Fruit fly (Drosophila melanogaster): ENCODE results near the gene CG9813.

Gene CG9813

dm6 chr3R:13400902-13401721 is 21.5 kb upstream of the CG9813 start (continued):
- TF ChIP-seq CG30020 (tag; optimal IDR thresholded peaks at IDR 0.05) (peak; percentile 69), CG13123 (GFP tag; optimal IDR thresholded peaks at IDR 0.05) (peak; percentile 65), fd96Cb (tag; optimal IDR thresholded peaks at IDR 0.05) (peak; percentile 88), Sox102F (GFP tag; optimal IDR thresholded peaks at IDR 0.05) (peak; percentile 92), CG7357 (GFP tag; IDR thresholded peaks at IDR 0.05) (peak; percentile 72; the same call in 2 of the 3 replicates), sim (GFP tag; IDR thresholded peaks at IDR 0.05) (peak; percentile 79), CG34422 (GFP tag; IDR thresholded peaks at IDR 0.05) (peak; percentile 85), zfh2 (GFP tag; optimal IDR thresholded peaks at IDR 0.05) (peak; percentile 86), HLH4C (GFP tag; IDR thresholded peaks at IDR 0.05; ENCODE audit: partially characterized antibody) (no peak), Antp (GFP tag; optimal IDR thresholded peaks at IDR 0.05) (peak; percentile 88), CG12299 (tag; optimal IDR thresholded peaks at IDR 0.05) (peak; percentile 70), CG10431 (GFP tag; optimal IDR thresholded peaks at IDR 0.05) (peak; percentile 76), jigr1 (GFP tag; IDR thresholded peaks at IDR 0.05) (peak; percentile 68; the same call in 2 of the 3 replicates), vnd (GFP tag; IDR thresholded peaks at IDR 0.05; ENCODE audit: partially characterized antibody) (no peak), Dbx (GFP tag; IDR thresholded peaks at IDR 0.05) (peak; percentile 42; the same call in 1 of the 3 replicates), CG12071 (GFP tag; optimal IDR thresholded peaks at IDR 0.05) (peak; percentile 75), fd3F (GFP tag; optimal IDR thresholded peaks at IDR 0.05) (peak; percentile 80), CG13296 (GFP tag; optimal IDR thresholded peaks at IDR 0.05) (peak; percentile 84), sqz (GFP tag; optimal IDR thresholded peaks at IDR 0.05) (peak; percentile 53), kay (GFP tag; optimal IDR thresholded peaks at IDR 0.05) (peak; percentile 69), CG11723 (GFP tag; optimal IDR thresholded peaks at IDR 0.05) (peak; percentile 85), CG2202 (tag; optimal IDR thresholded peaks at IDR 0.05) (peak; percentile 89), tgo (GFP tag; IDR thresholded peaks at IDR 0.05) (peak; percentile 88), HLH54F (GFP tag; optimal IDR thresholded peaks at IDR 0.05) (peak; percentile 86), CG9797 (GFP tag; optimal IDR thresholded peaks at IDR 0.05) (no peak), CG10543 (GFP tag; optimal IDR thresholded peaks at IDR 0.05) (peak; percentile 53), Dip3 (GFP tag; optimal IDR thresholded peaks at IDR 0.05) (peak; percentile 84), tna (GFP tag; IDR thresholded peaks at IDR 0.05; ENCODE audit: partially characterized antibody) (no peak), ewg (GFP tag; optimal IDR thresholded peaks at IDR 0.05) (peak; percentile 84), sna (GFP tag; IDR thresholded peaks at IDR 0.05; ENCODE audit: partially characterized antibody) (no peak; the same call in 1 of the 2 replicates), Hr39 (optimal IDR thresholded peaks at IDR 0.05) (no peak), CG5180 (GFP tag; optimal IDR thresholded peaks at IDR 0.05) (peak; percentile 72), psq (GFP tag; optimal IDR thresholded peaks at IDR 0.05) (peak; percentile 74), slp2 (GFP tag; optimal IDR thresholded peaks at IDR 0.05) (peak; percentile 77), Dad (GFP tag; optimal IDR thresholded peaks at IDR 0.05) (peak; percentile 84), CG5245 (GFP tag; optimal IDR thresholded peaks at IDR 0.05) (peak; percentile 61), gfzf (GFP tag; optimal IDR thresholded peaks at IDR 0.05) (no peak), lab (GFP tag; optimal IDR thresholded peaks at IDR 0.05) (peak; percentile 88), Optix (GFP tag; IDR thresholded peaks at IDR 0.05) (no peak), gt (GFP tag; IDR thresholded peaks at IDR 0.05) (0 out of 2 replicates have a peak, but pooled peaks have one; percentile 31), CG5953 (GFP tag; IDR thresholded peaks at IDR 0.05) (peak; percentile 70), D (optimal IDR thresholded peaks at IDR 0.05) (no peak), D (GFP tag; optimal IDR thresholded peaks at IDR 0.05) (peak; percentile 80), grn (GFP tag; optimal IDR thresholded peaks at IDR 0.05) (peak; percentile 57), HLHmδ (GFP tag; optimal IDR thresholded peaks at IDR 0.05) (no peak), toy (GFP tag; IDR thresholded peaks at IDR 0.05) (peak; percentile 53; the same call in 1 of the 2 replicates), gcm (GFP tag; optimal IDR thresholded peaks at IDR 0.05) (peak; percentile 90), bbx (GFP tag; IDR thresholded peaks at IDR 0.05; ENCODE audit: partially characterized antibody) (no peak), Rfx (GFP tag; IDR thresholded peaks at IDR 0.05) (peak; percentile 86)
